Worm (Caenorhabditis elegans) whole organism, L1 larva: ENCODE measurements around the gene F58B4.5.

ENCODE experiments used
- C04F5.9 ChIP-seq: sonication (generic microtip); optimal IDR thresholded peaks from 2 replicates; lab custom pipeline; 2016; ENCODE audit warnings: missing genetic modification characterization, missing compliant biosample characterization
- ceh-8 ChIP-seq: fragments of 200-800 bp; sonication (Bioruptor generic); optimal IDR thresholded peaks from 2 replicates; lab custom pipeline; 2018; ENCODE audit warnings: mild to moderate bottlenecking, missing genetic modification characterization, moderate library complexity, missing compliant biosample characterization
- ceh-82 ChIP-seq, 3 experiments: fragments of 150-350 bp in 1 of 3; sonication (generic microtip) in 2 of 3; optimal IDR thresholded peaks; 2 replicates each; lab custom pipeline; 2014 to 2017; ENCODE audit warnings: missing biosample characterization in 3 of 3, missing genetic modification characterization in 3 of 3
- hlh-17 ChIP-seq: fragments of 200-800 bp; sonication (Bioruptor generic); optimal IDR thresholded peaks from 2 replicates; lab custom pipeline; 2018; ENCODE audit warnings: missing genetic modification characterization, mild to moderate bottlenecking, missing compliant biosample characterization, moderate library complexity, borderline replicate concordance
- mep-1 ChIP-seq: fragments of 150-350 bp; optimal IDR thresholded peaks from 2 replicates; lab custom pipeline; 2014; ENCODE audit warnings: missing biosample characterization, missing genetic modification characterization
- sox-4 ChIP-seq: sonication (generic microtip); optimal IDR thresholded peaks from 2 replicates; lab custom pipeline; 2016; ENCODE audit warnings: missing genetic modification characterization, missing compliant biosample characterization
- unc-62 ChIP-seq: fragments of 150-350 bp; optimal IDR thresholded peaks from 2 replicates; lab custom pipeline; 2014; ENCODE audit warnings: missing biosample characterization, missing genetic modification reagents, missing genetic modification characterization
- zag-1 ChIP-seq: fragments of 150-350 bp; optimal IDR thresholded peaks from 2 replicates; lab custom pipeline; 2014; ENCODE audit warnings: missing biosample characterization, missing genetic modification characterization

DNA sequence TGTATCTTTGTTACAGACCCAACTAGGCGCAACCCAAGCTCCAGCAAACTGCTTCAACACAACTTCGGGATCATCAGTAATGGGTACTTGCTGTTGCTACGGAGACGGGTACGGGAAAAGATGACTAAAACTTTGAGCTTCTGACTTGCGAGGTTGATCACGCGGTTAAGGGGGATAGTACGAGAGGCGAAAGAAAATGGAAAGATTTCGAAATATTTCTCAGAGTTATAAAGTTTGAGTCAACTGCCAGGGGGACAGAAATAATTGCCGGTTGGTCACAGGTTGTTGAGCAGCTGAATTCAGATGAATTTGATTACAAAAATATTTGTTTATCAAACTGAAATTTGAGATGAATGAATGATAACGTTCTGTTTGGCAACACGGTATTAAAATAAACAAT lies 6.8 kb upstream of the F58B4.5 start:
- TF ChIP-seq ceh-8 (GFP tag; lab: Kevin White, UChicago) (no peak), sox-4 (tag; lab: Kevin White, UChicago) (no peak), zag-1 (no peak), C04F5.9 (tag; lab: Kevin White, UChicago) (no peak), hlh-17 (no peak), ceh-82 (tag; optimal IDR thresholded peaks at IDR 0.05; lab: Kevin White, UChicago) (no peak), unc-62 (no peak), mep-1 (no peak)
